Fruit fly (Drosophila melanogaster): Measurements from ENCODE around the gene CG13398.

- TF ChIP-seq CTCF (GFP tag; optimal IDR thresholded peaks at IDR 0.05) (no peak), CG33213 (GFP tag; optimal IDR thresholded peaks at IDR 0.05) (no peak), zfh1 (GFP tag; IDR thresholded peaks at IDR 0.05) (no peak), CrebB (tag; optimal IDR thresholded peaks at IDR 0.05) (no peak), CG10462 (GFP tag; optimal IDR thresholded peaks at IDR 0.05) (no peak), CG6854 (GFP tag; optimal IDR thresholded peaks at IDR 0.05) (no peak), Neu2 (GFP tag; optimal IDR thresholded peaks at IDR 0.05; ENCODE audit: borderline replicate concordance) (no peak), lola (GFP tag; optimal IDR thresholded peaks at IDR 0.05) (no peak), nau (GFP tag; optimal IDR thresholded peaks at IDR 0.05) (no peak), CG6254 (GFP tag; optimal IDR thresholded peaks at IDR 0.05) (no peak)
These were observed 12.1 kb downstream of the CG13398 start, which contains the start of gene fy for dm6 chr2L:8402928-8403285.

Data from whole organism, embryonic.